Fruit fly (Drosophila melanogaster) whole organism, wandering third instar larva: Measurements from ENCODE around the gene Pnn.

Experiments
- Abd-B ChIP-seq: fragments of >200 bp; optimal IDR thresholded peaks from 2 replicates; lab custom pipeline; 2017; ENCODE audit warnings: missing biosample characterization, missing genetic modification characterization
- CG32264 ChIP-seq: fragments of 200-800 bp; sonication (Bioruptor generic); optimal IDR thresholded peaks from 2 replicates; lab custom pipeline; 2016; ENCODE audit warnings: missing biosample characterization, missing genetic modification characterization
- CG9705 ChIP-seq: fragments of 200-800 bp; sonication (Bioruptor generic); optimal IDR thresholded peaks from 2 replicates; lab custom pipeline; 2018; ENCODE audit warnings: missing biosample characterization, mild to moderate bottlenecking, missing genetic modification characterization
- CrebA ChIP-seq: fragments of 200-800 bp; sonication (Bioruptor generic); optimal IDR thresholded peaks from 2 replicates; lab custom pipeline; 2016; ENCODE audit warnings: missing biosample characterization, mild to moderate bottlenecking, missing genetic modification characterization, borderline replicate concordance
- Dfd ChIP-seq: fragments of >200 bp; optimal IDR thresholded peaks from 2 replicates; lab custom pipeline; 2017; ENCODE audit warnings: missing biosample characterization, missing genetic modification characterization
- Dif ChIP-seq: fragments of 200-275, 200-300 bp; sonication (Bioruptor generic); optimal IDR thresholded peaks from 2 replicates; lab custom pipeline; 2018; ENCODE audit warnings: missing biosample characterization, missing genetic modification characterization; ENCODE audit not compliant: partially characterized antibody
- GATAd ChIP-seq: sonication (Bioruptor generic); optimal IDR thresholded peaks from 2 replicates; lab custom pipeline; 2016; ENCODE audit warnings: missing biosample characterization, missing genetic modification characterization
- HLH106 ChIP-seq: fragments of 200-800 bp; optimal IDR thresholded peaks from 3 replicates; lab custom pipeline; 2019; ENCODE audit warnings: missing biosample characterization, mild to moderate bottlenecking, missing genetic modification characterization, moderate library complexity
- Hnf4 ChIP-seq: fragments of 200-800 bp; sonication (Bioruptor generic); optimal IDR thresholded peaks from 2 replicates; lab custom pipeline; 2016; ENCODE audit warnings: missing biosample characterization, mild to moderate bottlenecking, missing genetic modification characterization
- Hr78 ChIP-seq: fragments of >200 bp; optimal IDR thresholded peaks from 2 replicates; lab custom pipeline; 2017; ENCODE audit warnings: missing biosample characterization, missing genetic modification characterization
- Hr83 ChIP-seq: fragments of 200-300 bp; sonication (Bioruptor generic); optimal IDR thresholded peaks from 2 replicates; lab custom pipeline; 2016; ENCODE audit warnings: missing biosample characterization, mild to moderate bottlenecking, missing genetic modification characterization, moderate library complexity; ENCODE audit not compliant: poor library complexity, severe bottlenecking
- Jra ChIP-seq: sonication (Bioruptor generic); optimal IDR thresholded peaks from 2 replicates; lab custom pipeline; 2016; ENCODE audit warnings: missing biosample characterization, missing genetic modification characterization
- Mio ChIP-seq: sonication (Bioruptor generic); optimal IDR thresholded peaks from 2 replicates; lab custom pipeline; 2016; ENCODE audit warnings: missing biosample characterization, missing genetic modification characterization
- Myc ChIP-seq: fragments of >200 bp; optimal IDR thresholded peaks from 2 replicates; lab custom pipeline; 2017
- N ChIP-seq: fragments of >200 bp; optimal IDR thresholded peaks from 2 replicates; lab custom pipeline; 2018; ENCODE audit warnings: missing biosample characterization, missing external identifiers, missing genetic modification characterization
- OdsH ChIP-seq: fragments of 200-800 bp; sonication (Bioruptor generic); optimal IDR thresholded peaks from 2 replicates; lab custom pipeline; 2016; ENCODE audit warnings: missing biosample characterization, mild to moderate bottlenecking, missing genetic modification characterization
- Rel ChIP-seq, 2 experiments: fragments of 200-800 bp; sonication (Bioruptor generic) in 1 of 2; optimal IDR thresholded peaks; 2 replicates in 1 of 2; 3 replicates in 1 of 2; lab custom pipeline; 2016 to 2019; ENCODE audit warnings: mild to moderate bottlenecking in 2 of 2, missing biosample characterization in 2 of 2, missing genetic modification characterization in 2 of 2, moderate library complexity in 1 of 2
- Sp1 ChIP-seq: fragments of 200-800 bp; sonication (Bioruptor generic); optimal IDR thresholded peaks from 3 replicates; lab custom pipeline; 2019; ENCODE audit warnings: missing biosample characterization, mild to moderate bottlenecking, missing genetic modification characterization, moderate library complexity
- Vsx2 ChIP-seq: fragments of 200-300, 225-300 bp; sonication (Bioruptor generic); optimal IDR thresholded peaks from 2 replicates; lab custom pipeline; 2018; ENCODE audit warnings: missing biosample characterization, missing genetic modification characterization; ENCODE audit not compliant: partially characterized antibody
- br ChIP-seq: fragments of 200-800 bp; sonication (Bioruptor generic); optimal IDR thresholded peaks from 2 replicates; lab custom pipeline; 2016; ENCODE audit warnings: missing biosample characterization, missing genetic modification characterization
- brk ChIP-seq: fragments of 200-800 bp; sonication (Bioruptor generic); optimal IDR thresholded peaks from 2 replicates; lab custom pipeline; 2016; ENCODE audit warnings: missing biosample characterization, mild to moderate bottlenecking, missing genetic modification characterization
- dl ChIP-seq, 2 experiments: fragments of 175-275, 200-275 bp in 1 of 2; fragments of 200-275 bp in 1 of 2; sonication (Bioruptor generic); optimal IDR thresholded peaks; lab custom pipeline; 2018; ENCODE audit warnings: mild to moderate bottlenecking in 2 of 2, missing biosample characterization in 2 of 2, missing genetic modification characterization in 2 of 2, moderate library complexity in 2 of 2; ENCODE audit not compliant: partially characterized antibody in 2 of 2, insufficient read depth in 1 of 2
- dmrt93B ChIP-seq: fragments of 200-800 bp; sonication (Bioruptor generic); optimal IDR thresholded peaks from 2 replicates; lab custom pipeline; 2018; ENCODE audit warnings: missing biosample characterization, mild to moderate bottlenecking, missing genetic modification characterization
- dsf ChIP-seq: sonication (Bioruptor generic); optimal IDR thresholded peaks from 2 replicates; lab custom pipeline; 2016; ENCODE audit warnings: missing biosample characterization, missing genetic modification characterization, borderline replicate concordance
- ey ChIP-seq: fragments of 200-800 bp; sonication (Bioruptor generic); optimal IDR thresholded peaks from 2 replicates; lab custom pipeline; 2016; ENCODE audit warnings: missing biosample characterization, missing genetic modification characterization
- foxo ChIP-seq, 2 experiments: fragments of 200-800 bp; sonication (Bioruptor generic); optimal IDR thresholded peaks; 2 replicates in 1 of 2; 3 replicates in 1 of 2; lab custom pipeline; 2016 to 2017; ENCODE audit warnings: missing biosample characterization in 2 of 2, missing genetic modification characterization in 2 of 2
- fru ChIP-seq: fragments of 200-800 bp; sonication (Bioruptor generic); optimal IDR thresholded peaks from 3 replicates; lab custom pipeline; 2016; ENCODE audit warnings: missing biosample characterization, mild to moderate bottlenecking, missing genetic modification characterization
- h ChIP-seq: fragments of 200-800 bp; sonication (Bioruptor generic); optimal IDR thresholded peaks from 3 replicates; lab custom pipeline; 2016; ENCODE audit warnings: missing biosample characterization, mild to moderate bottlenecking, missing genetic modification characterization
- jim ChIP-seq: fragments of 175-275, 200-325 bp; sonication (Bioruptor generic); optimal IDR thresholded peaks from 2 replicates; lab custom pipeline; 2016; ENCODE audit warnings: missing biosample characterization, mild to moderate bottlenecking, missing genetic modification characterization
- lola ChIP-seq: fragments of >200 bp; optimal IDR thresholded peaks from 2 replicates; lab custom pipeline; 2017; ENCODE audit warnings: missing biosample characterization, missing genetic modification characterization
- pan ChIP-seq: fragments of >200 bp; optimal IDR thresholded peaks from 2 replicates; lab custom pipeline; 2017
- psq ChIP-seq: fragments of 200-800 bp; sonication (Bioruptor generic); optimal IDR thresholded peaks from 3 replicates; lab custom pipeline; 2017; ENCODE audit warnings: missing biosample characterization, mild to moderate bottlenecking, missing genetic modification characterization, moderate library complexity
- rgr ChIP-seq: fragments of 200-800 bp; sonication (Bioruptor generic); optimal IDR thresholded peaks from 3 replicates; lab custom pipeline; 2016; ENCODE audit warnings: missing biosample characterization, mild to moderate bottlenecking, missing genetic modification characterization
- sage ChIP-seq: fragments of 200-800 bp; sonication (Bioruptor generic); optimal IDR thresholded peaks from 2 replicates; lab custom pipeline; 2016; ENCODE audit warnings: missing biosample characterization, mild to moderate bottlenecking, missing genetic modification characterization
- sv ChIP-seq: fragments of 200-800 bp; sonication (Bioruptor generic); optimal IDR thresholded peaks from 3 replicates; lab custom pipeline; 2016; ENCODE audit warnings: missing biosample characterization, missing genetic modification characterization
- tai ChIP-seq: sonication (Bioruptor generic); optimal IDR thresholded peaks from 2 replicates; lab custom pipeline; 2016; ENCODE audit warnings: missing biosample characterization, missing genetic modification characterization
- usp ChIP-seq: fragments of >200 bp; optimal IDR thresholded peaks from 2 replicates; lab custom pipeline; 2017; ENCODE audit warnings: missing biosample characterization, missing genetic modification characterization
- woc ChIP-seq: sonication (Bioruptor generic); optimal IDR thresholded peaks from 2 replicates; lab custom pipeline; 2016; ENCODE audit warnings: missing biosample characterization, mild to moderate bottlenecking, missing genetic modification characterization

Pnn gene

dm6 chr3R:9768884-9769283 is 28.2 kb downstream of the Pnn start, which contains the start of gene MED6:
Gene MED6, minus strand, starts transcription at chr3R:9768984.
- TF ChIP-seq Hr78 (no peak), pan (lab: Kevin White, UChicago) (no peak), Rel (GFP tag; optimal IDR thresholded peaks at IDR 0.05; lab: Kevin White, UChicago) (no peak), Rel (tag; optimal IDR thresholded peaks at IDR 0.05; lab: Kevin White, UChicago) (no peak), Vsx2 (GFP tag; lab: Kevin White, UChicago) (no peak), N (GFP tag; lab: Kevin White, UChicago) (no peak), sv (GFP tag; lab: Kevin White, UChicago) (no peak), Abd-B (GFP tag; lab: Kevin White, UChicago) (no peak), Myc (lab: Kevin White, UChicago) (no peak), dmrt93B (GFP tag; lab: Kevin White, UChicago) (no peak), woc (no peak), CrebA (GFP tag; lab: Kevin White, UChicago) (no peak), jim (GFP tag; lab: Kevin White, UChicago) (no peak), ey (GFP tag; lab: Kevin White, UChicago) (no peak), foxo (GFP tag; optimal IDR thresholded peaks at IDR 0.05; lab: Kevin White, UChicago) (no peak), Jra (no peak), dl (GFP tag; optimal IDR thresholded peaks at IDR 0.05; lab: Kevin White, UChicago; ENCODE audit: insufficient read depth in 1 of 2, partially characterized antibody in 2 of 2) (no peak), CG9705 (GFP tag; lab: Kevin White, UChicago) (no peak), brk (GFP tag; lab: Kevin White, UChicago) (no peak), Mio (GFP tag; lab: Kevin White, UChicago) (no peak), tai (GFP tag; lab: Kevin White, UChicago) (no peak)

- TF ChIP-seq sv (GFP tag; lab: Kevin White, UChicago) (no peak), dmrt93B (GFP tag; lab: Kevin White, UChicago) (no peak), h (no peak), OdsH (no peak), GATAd (GFP tag; lab: Kevin White, UChicago) (no peak), fru (GFP tag; lab: Kevin White, UChicago) (no peak), Hr83 (no peak), brk (GFP tag; lab: Kevin White, UChicago) (no peak)
- TF ChIP-seq, all 38 proteins: peak for 0
Observed at dm6 chr3R:9770127-9770526, 29.4 kb downstream of the Pnn start.

- TF ChIP-seq Jra (peak; percentile 97), dsf (peak; percentile 87), N (GFP tag; lab: Kevin White, UChicago) (no peak), dmrt93B (GFP tag; lab: Kevin White, UChicago) (peak; percentile 82), Dif (GFP tag; lab: Kevin White, UChicago) (no peak), Dfd (GFP tag; lab: Kevin White, UChicago) (no peak), usp (GFP tag; lab: Kevin White, UChicago) (no peak), rgr (GFP tag; lab: Kevin White, UChicago) (peak; percentile 99), Abd-B (GFP tag; lab: Kevin White, UChicago) (no peak), Rel (GFP tag; optimal IDR thresholded peaks at IDR 0.05; lab: Kevin White, UChicago) (peak; percentile 89), Rel (tag; optimal IDR thresholded peaks at IDR 0.05; lab: Kevin White, UChicago) (peak; percentile 87), sage (GFP tag; lab: Kevin White, UChicago) (peak; percentile 95), foxo (GFP tag; optimal IDR thresholded peaks at IDR 0.05; lab: Kevin White, UChicago) (peak; percentile 53 to 99), GATAd (GFP tag; lab: Kevin White, UChicago) (peak; percentile 86), Hr83 (peak; percentile 41), psq (GFP tag; lab: Kevin White, UChicago) (peak; percentile 94), OdsH (peak; percentile 98), Mio (GFP tag; lab: Kevin White, UChicago) (peak; percentile 73), brk (GFP tag; lab: Kevin White, UChicago) (no peak), fru (GFP tag; lab: Kevin White, UChicago) (peak; percentile 98), ey (GFP tag; lab: Kevin White, UChicago) (peak; percentile 98), Hnf4 (peak; percentile 98), h (peak; percentile 99), Sp1 (GFP tag; lab: Kevin White, UChicago) (peak; percentile 96), HLH106 (peak; percentile 95), CrebA (GFP tag; lab: Kevin White, UChicago) (no peak), jim (GFP tag; lab: Kevin White, UChicago) (peak; percentile 5), dl (GFP tag; optimal IDR thresholded peaks at IDR 0.05; lab: Kevin White, UChicago; ENCODE audit: insufficient read depth in 1 of 2, partially characterized antibody in 2 of 2) (no peak), tai (GFP tag; lab: Kevin White, UChicago) (no peak), Myc (lab: Kevin White, UChicago) (no peak), lola (GFP tag; lab: Kevin White, UChicago) (no peak), Vsx2 (GFP tag; lab: Kevin White, UChicago) (no peak), sv (GFP tag; lab: Kevin White, UChicago) (peak; percentile 91), CG32264 (peak; percentile 92), woc (peak; percentile 97), br (GFP tag; lab: Kevin White, UChicago) (peak; percentile 97), Hr78 (no peak), CG9705 (GFP tag; lab: Kevin White, UChicago) (peak; percentile 88), pan (lab: Kevin White, UChicago) (no peak)
Observed at dm6 chr3R:9771519-9771972, 30.8 kb downstream of the Pnn start, which contains the start of gene CG9471. Gene CG9471, minus strand, starts transcription at chr3R:9771542.
